Worm (Caenorhabditis elegans): ENCODE measurements around the gene nhr-48.

The nhr-48 gene

DNA sequence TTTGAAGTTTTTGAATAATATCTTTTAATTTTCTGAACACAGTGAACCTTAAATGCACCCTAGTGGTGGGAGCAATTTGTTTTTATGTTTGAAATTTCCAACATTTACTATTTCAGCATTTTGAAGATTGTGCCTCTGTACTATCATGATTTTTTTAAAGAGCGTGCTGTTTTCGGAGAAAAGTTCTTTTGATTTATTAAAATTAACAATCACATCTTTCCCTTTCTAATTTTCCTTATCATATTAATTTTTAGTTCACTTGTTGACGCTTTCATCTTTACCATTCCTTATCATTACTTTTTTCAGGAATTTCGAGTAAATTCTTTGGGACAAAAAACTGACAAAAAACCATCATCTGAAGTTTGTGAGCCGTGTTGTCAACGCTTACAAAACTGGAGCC is at the start of gene nhr-48:
TSS of gene nhr-48 (plus strand) at position 301 of the 400 bp plus-strand sequence.
- no peak for TF ChIP-seq nhr-237 (tag; optimal IDR thresholded peaks at IDR 0.05)
- TF ChIP-seq ceh-39 (tag; optimal IDR thresholded peaks at IDR 0.05) = no peak
- no peak for TF ChIP-seq lsy-2 (tag; optimal IDR thresholded peaks at IDR 0.05)
- TF ChIP-seq lin-32 (GFP tag; optimal IDR thresholded peaks at IDR 0.05) = no peak
- no peak for TF ChIP-seq lin-13 (tag; optimal IDR thresholded peaks at IDR 0.05)
- no peak for TF ChIP-seq sptf-1 (tag; optimal IDR thresholded peaks at IDR 0.05)
- TF ChIP-seq nhr-12 (tag; optimal IDR thresholded peaks at IDR 0.05) = no peak
- no peak for TF ChIP-seq unc-39 (tag; optimal IDR thresholded peaks at IDR 0.05)
- no peak for TF ChIP-seq snpc-4 (tag; optimal IDR thresholded peaks at IDR 0.05)
- TF ChIP-seq flh-1 (GFP tag; optimal IDR thresholded peaks at IDR 0.05) = no peak
- TF ChIP-seq unc-120 (tag; optimal IDR thresholded peaks at IDR 0.05; ENCODE audit: poor library complexity, severe bottlenecking) = no peak
- no peak for TF ChIP-seq cnd-1 (tag; optimal IDR thresholded peaks at IDR 0.05)
- TF ChIP-seq nhr-76 (tag; optimal IDR thresholded peaks at IDR 0.05) = no peak
- no peak for TF ChIP-seq M03D4.4 (tag; optimal IDR thresholded peaks at IDR 0.05)
- no peak for TF ChIP-seq pha-4 (tag; optimal IDR thresholded peaks at IDR 0.05)
- no peak for TF ChIP-seq blmp-1 (tag; optimal IDR thresholded peaks at IDR 0.05)
- no peak for TF ChIP-seq ces-1 (GFP tag; optimal IDR thresholded peaks at IDR 0.05)

DNA sequence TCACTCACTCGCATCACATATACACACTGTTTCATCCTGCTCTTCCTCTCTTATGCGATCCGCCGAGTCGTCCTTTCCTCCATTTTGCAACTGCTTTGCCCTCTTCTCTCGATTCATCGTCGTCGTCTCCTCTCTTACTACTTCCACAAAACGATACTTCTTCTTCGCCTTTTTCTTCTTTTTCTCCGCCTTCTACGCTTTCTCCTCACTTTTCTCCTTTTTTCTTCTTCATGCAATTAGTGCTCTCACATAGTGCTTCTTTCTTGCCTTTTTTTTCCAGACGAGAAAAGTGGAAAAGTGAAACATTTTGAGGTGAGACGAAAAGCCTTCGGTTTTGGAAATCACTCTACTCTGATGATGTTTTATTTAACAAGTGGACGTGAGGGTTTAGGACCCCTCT is 48.5 kb upstream of the nhr-48 start:
- TF ChIP-seq cnd-1 (tag; optimal IDR thresholded peaks at IDR 0.05) (no peak), ces-1 (GFP tag; optimal IDR thresholded peaks at IDR 0.05) (peak; percentile 77), zip-8 (tag; optimal IDR thresholded peaks at IDR 0.05) (no peak), tbx-8 (GFP tag; optimal IDR thresholded peaks at IDR 0.05) (no peak)

DNA sequence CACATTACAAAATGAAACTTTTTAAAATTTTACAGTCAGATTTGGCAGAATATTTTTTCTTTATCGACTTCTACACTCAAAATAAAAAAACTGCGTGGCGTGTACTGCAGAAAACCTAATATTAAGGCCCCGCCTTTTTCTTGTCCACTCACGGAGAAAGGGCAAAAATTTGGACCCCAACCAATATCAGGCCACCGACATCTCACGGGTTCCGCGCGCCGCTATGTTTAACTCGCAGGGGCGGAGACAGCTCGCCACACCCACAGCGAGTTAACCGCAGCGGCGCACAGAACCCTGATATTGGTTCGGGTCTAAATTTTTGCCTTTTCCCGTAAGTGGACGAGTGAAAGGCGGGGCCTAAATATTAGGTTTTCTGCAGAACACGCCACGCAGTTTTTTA is 44.3 kb upstream of the nhr-48 start:
- TF ChIP-seq M03D4.4 (tag; optimal IDR thresholded peaks at IDR 0.05) (no peak), elt-3 (tag; optimal IDR thresholded peaks at IDR 0.05) (no peak), unc-39 (tag; optimal IDR thresholded peaks at IDR 0.05) (no peak)

DNA sequence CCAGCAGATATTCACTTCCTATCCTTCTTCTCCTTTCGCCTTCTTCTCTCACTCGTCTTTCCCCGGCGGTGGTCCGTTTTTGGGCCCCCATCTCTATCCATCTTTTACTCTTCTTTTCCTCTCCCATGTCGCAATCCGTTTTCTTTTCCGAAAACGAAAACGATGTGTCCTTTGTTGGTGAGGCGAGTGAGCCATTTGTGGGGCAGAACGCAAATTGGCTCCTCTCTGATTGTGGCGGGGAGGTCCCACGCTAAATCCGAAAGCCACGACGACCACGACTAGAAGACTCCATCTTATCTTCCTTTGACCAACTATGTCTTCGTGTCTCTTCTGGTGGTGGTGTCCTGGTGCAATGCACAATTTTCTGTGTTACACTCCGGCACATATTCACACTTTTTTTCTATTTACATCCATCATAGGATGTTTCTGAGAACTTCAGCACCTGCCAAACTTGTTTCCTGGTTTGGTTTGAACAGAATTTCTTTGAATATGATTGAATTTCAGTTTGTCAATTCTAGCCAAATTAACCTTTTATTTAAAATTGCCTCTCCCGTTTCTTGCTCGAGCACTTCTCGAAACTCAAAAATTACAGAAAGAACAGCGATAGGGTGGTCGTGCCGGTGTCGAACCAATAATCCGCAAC is 41.7 kb upstream of the nhr-48 start, which contains the start of gene pcdr-1:
TSS of gene pcdr-1 (plus strand) at position 593 of the 643 bp plus-strand sequence.
- TF ChIP-seq elt-3 (tag; optimal IDR thresholded peaks at IDR 0.05) (no peak), bed-3 (GFP tag; optimal IDR thresholded peaks at IDR 0.05) (no peak), ztf-11 (tag; optimal IDR thresholded peaks at IDR 0.05) (no peak), unc-120 (tag; optimal IDR thresholded peaks at IDR 0.05; ENCODE audit: poor library complexity, severe bottlenecking) (no peak), elt-1 (tag; optimal IDR thresholded peaks at IDR 0.05; ENCODE audit: borderline replicate concordance, insufficient read depth) (no peak), ces-1 (GFP tag; optimal IDR thresholded peaks at IDR 0.05) (peak; percentile 44), pha-4 (tag; optimal IDR thresholded peaks at IDR 0.05) (no peak)

DNA sequence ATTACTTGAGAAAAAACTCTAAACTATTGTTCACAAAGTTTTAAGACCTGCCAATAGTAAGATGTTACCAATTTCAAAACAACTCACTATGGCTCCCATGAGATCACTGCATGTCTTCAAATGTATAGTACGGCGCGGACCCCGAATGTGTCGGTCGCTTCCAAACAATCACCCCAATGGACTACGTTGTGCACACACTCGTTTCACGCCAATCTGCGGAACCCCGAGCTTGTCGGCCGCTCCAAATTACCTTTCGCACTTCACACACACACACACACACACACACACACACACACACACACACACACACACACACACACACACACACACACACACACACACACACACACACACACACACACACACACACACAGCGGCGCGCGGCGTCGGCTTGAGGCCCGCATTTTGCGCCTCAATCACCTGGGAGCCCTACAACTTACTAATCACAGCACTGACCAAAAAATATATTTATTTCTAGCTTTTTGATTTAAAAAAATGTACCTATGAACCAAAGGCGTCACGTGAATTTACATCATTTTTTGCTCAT is 39.9 kb upstream of the nhr-48 start:
- no peak for TF ChIP-seq unc-120 (tag; optimal IDR thresholded peaks at IDR 0.05; ENCODE audit: poor library complexity, severe bottlenecking)
- peak; percentile 15 for TF ChIP-seq sem-2 (GFP tag; optimal IDR thresholded peaks at IDR 0.05)
- no peak for TF ChIP-seq unc-39 (tag; optimal IDR thresholded peaks at IDR 0.05)
- TF ChIP-seq mab-5 (tag; optimal IDR thresholded peaks at IDR 0.05) = no peak
- TF ChIP-seq snpc-4 (tag; optimal IDR thresholded peaks at IDR 0.05) = no peak
- peak; percentile 7 for TF ChIP-seq cnd-1 (tag; optimal IDR thresholded peaks at IDR 0.05)
- TF ChIP-seq ceh-83 (GFP tag; optimal IDR thresholded peaks at IDR 0.05) = no peak
- no peak for TF ChIP-seq blmp-1 (tag; optimal IDR thresholded peaks at IDR 0.05)
- no peak for TF ChIP-seq ztf-11 (tag; optimal IDR thresholded peaks at IDR 0.05)
- TF ChIP-seq bed-3 (GFP tag; optimal IDR thresholded peaks at IDR 0.05) = no peak
- peak; percentile 62 for TF ChIP-seq sptf-1 (tag; optimal IDR thresholded peaks at IDR 0.05)

DNA sequence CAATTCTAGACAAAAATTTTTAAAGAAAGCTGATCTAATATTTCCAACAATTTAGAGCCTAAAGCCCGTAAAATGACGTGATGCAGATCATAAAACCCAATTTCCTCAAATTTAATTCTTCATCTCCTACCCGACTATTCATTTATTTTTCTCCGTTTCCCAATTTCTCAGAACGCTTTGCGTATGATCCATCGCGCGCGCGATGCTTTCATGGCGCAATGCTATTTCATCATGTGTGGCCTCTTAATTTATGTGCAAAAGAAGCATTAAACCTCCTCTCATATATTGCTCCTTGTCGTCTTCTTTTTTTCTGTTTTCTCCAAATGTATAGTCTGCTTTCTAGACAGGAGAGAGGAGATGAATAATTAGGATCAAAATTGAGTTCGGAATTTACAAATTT is 39.3 kb upstream of the nhr-48 start:
- TF ChIP-seq ces-1 (GFP tag; optimal IDR thresholded peaks at IDR 0.05) (peak; percentile 41), lin-13 (tag; optimal IDR thresholded peaks at IDR 0.05) (no peak), unc-62 (GFP tag; optimal IDR thresholded peaks at IDR 0.05) (no peak), unc-39 (tag; optimal IDR thresholded peaks at IDR 0.05) (no peak), lsy-2 (tag; optimal IDR thresholded peaks at IDR 0.05) (no peak), elt-3 (tag; optimal IDR thresholded peaks at IDR 0.05) (no peak), blmp-1 (tag; optimal IDR thresholded peaks at IDR 0.05) (no peak)
